Fruit fly (Drosophila melanogaster) S2 (cell line): ENCODE measurements around the gene Ublcp1.

Experiments
- CG8478 ChIP-seq: fragments of >200 bp; optimal IDR thresholded peaks from 2 replicates; lab custom pipeline; 2018
- CTCF ChIP-seq, 2 experiments: fragments of >200 bp; optimal IDR thresholded peaks; 2 replicates each; lab custom pipeline; 2018

- TF ChIP-seq CG8478 (lab: Kevin White, UChicago) (no peak), CTCF (optimal IDR thresholded peaks at IDR 0.05; lab: Kevin White, UChicago) (no peak)
Observed at dm6 chr3R:23097197-23097809, 36.0 kb downstream of the Ublcp1 start, which contains the start of gene CG6733.
